Fruit fly (Drosophila melanogaster) whole organism: ENCODE results near the gene slif.

Source experiments
- CG8478 ChIP-seq: fragments of >200 bp; optimal IDR thresholded peaks from 2 replicates; lab custom pipeline; 2018; ENCODE audit warnings: inconsistent platforms
- Dll ChIP-seq: fragments of >200 bp; optimal IDR thresholded peaks from 2 replicates; lab custom pipeline; 2017
- EcR ChIP-seq, 2 experiments: fragments of >200 bp; optimal IDR thresholded peaks; 2 replicates each; lab custom pipeline; 2017; ENCODE audit warnings: missing biosample characterization in 2 of 2, missing genetic modification characterization in 2 of 2, missing genetic modification reagents in 2 of 2
- pan ChIP-seq: fragments of >200 bp; optimal IDR thresholded peaks from 2 replicates; lab custom pipeline; 2017
- psq ChIP-seq: fragments of >200 bp; optimal IDR thresholded peaks from 2 replicates; lab custom pipeline; 2017
- usp ChIP-seq: fragments of >200 bp; optimal IDR thresholded peaks from 2 replicates; lab custom pipeline; 2017; ENCODE audit warnings: missing biosample characterization, missing genetic modification characterization, mixed read lengths

The slif gene

DNA sequence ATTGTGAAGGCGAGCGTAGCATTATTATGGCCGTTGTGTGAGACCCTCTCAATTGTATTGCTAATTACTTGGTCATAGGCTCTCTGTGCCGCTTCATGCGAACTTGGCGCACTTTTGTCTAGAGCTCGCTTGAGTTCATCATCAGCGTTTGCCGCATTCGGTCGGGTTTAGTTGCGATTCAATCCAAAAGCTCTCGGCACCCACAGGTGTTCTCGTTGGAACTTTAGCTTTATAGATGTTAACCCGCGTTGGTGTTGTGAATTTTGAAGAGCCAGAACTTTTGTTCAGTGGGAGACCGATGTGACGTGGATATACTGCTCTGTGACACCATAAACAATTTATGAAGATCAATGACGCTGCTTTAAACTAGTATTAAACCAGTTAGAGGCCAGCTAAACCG, at the start of gene slif:
Gene slif (plus strand): TSS at position 132 of the 400 bp plus-strand sequence.
- TF ChIP-seq psq (lab: Kevin White, UChicago), result no peak

dm6 chr3L:22835144-22835964, 45.5 kb upstream of the slif start, which contains the start of gene jim:
Gene jim, minus strand, starts transcription at chr3L:22835194.
- TF ChIP-seq usp (GFP tag; lab: Kevin White, UChicago) (no peak), Dll (lab: Kevin White, UChicago) (peak; percentile 99), pan (lab: Kevin White, UChicago) (no peak), EcR (GFP tag; optimal IDR thresholded peaks at IDR 0.05; lab: Kevin White, UChicago) (peak in 1 of 2 experiments; percentile 43)

dm6 chr3L:22836768-22837167, 44.1 kb upstream of the slif start, which contains the start of the genes CG11226 and CG45428:
Gene CG11226, plus strand, starts transcription at chr3L:22837068.
Gene CG45428, minus strand, starts transcription at chr3L:22837070.
- no peak for TF ChIP-seq Dll (lab: Kevin White, UChicago)
- TF ChIP-seq pan (lab: Kevin White, UChicago), result no peak
- TF ChIP-seq psq (lab: Kevin White, UChicago), result no peak
- TF ChIP-seq EcR (GFP tag; optimal IDR thresholded peaks at IDR 0.05; lab: Kevin White, UChicago), result no peak
- no peak for TF ChIP-seq CG8478 (lab: Kevin White, UChicago)

- TF ChIP-seq pan (lab: Kevin White, UChicago), result no peak
- no peak for TF ChIP-seq CG8478 (lab: Kevin White, UChicago)
- no peak for TF ChIP-seq Dll (lab: Kevin White, UChicago)
- no peak for TF ChIP-seq psq (lab: Kevin White, UChicago)
- peak in 1 of 2 experiments; percentile 34 for TF ChIP-seq EcR (GFP tag; optimal IDR thresholded peaks at IDR 0.05; lab: Kevin White, UChicago)
- no peak for TF ChIP-seq usp (GFP tag; lab: Kevin White, UChicago)
These were observed 42.9 kb upstream of the slif start for dm6 chr3L:22837651-22838614.

DNA sequence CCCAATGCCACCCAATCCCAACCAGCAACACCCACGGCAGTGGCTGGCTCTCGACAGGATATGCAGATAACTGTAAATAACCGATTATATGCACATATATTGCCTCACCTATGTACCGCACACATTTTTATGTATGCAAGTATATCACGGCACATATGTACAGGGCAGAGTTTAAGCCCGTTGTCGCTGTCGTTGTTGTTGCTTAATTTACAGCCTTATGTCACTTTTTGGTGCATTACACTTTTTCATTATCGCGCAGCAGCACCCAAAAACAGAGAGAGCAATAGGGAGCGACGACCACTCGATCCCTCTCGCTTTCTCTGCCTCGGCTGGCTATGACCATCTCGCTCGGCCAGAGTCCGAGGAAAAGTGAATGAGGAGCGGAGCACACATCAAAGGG, 41.6 kb upstream of the slif start:
- no peak for TF ChIP-seq psq (lab: Kevin White, UChicago)
- no peak for TF ChIP-seq pan (lab: Kevin White, UChicago)
- TF ChIP-seq CG8478 (lab: Kevin White, UChicago), result no peak
- TF ChIP-seq Dll (lab: Kevin White, UChicago), result no peak
- TF ChIP-seq usp (GFP tag; lab: Kevin White, UChicago), result no peak
- no peak for TF ChIP-seq EcR (GFP tag; optimal IDR thresholded peaks at IDR 0.05; lab: Kevin White, UChicago)

dm6 chr3L:22839726-22840228, 41.1 kb upstream of the slif start:
- TF ChIP-seq EcR (GFP tag; optimal IDR thresholded peaks at IDR 0.05; lab: Kevin White, UChicago), result peak; percentile 93 to 94
- TF ChIP-seq Dll (lab: Kevin White, UChicago), result peak; percentile 95
- no peak for TF ChIP-seq psq (lab: Kevin White, UChicago)

DNA sequence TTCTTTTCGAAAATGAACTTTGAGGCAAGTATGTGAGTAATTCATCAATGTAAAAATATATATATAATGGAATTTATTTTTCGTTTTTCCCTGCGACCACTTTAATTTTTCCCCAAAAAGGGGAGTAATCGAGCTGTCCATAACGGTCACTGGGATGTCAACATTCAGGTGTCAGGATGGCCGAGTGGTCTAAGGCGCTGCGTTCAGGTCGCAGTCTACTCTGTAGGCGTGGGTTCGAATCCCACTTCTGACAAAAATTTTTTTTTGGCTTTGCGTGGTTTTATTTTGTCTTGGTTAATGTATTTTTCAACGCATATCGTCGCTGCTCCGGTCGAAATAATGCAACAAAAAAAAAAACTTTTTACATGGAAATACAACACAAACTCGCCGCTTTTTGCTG, 37.8 kb upstream of the slif start:
- TF ChIP-seq usp (GFP tag; lab: Kevin White, UChicago), result no peak
- TF ChIP-seq psq (lab: Kevin White, UChicago), result no peak
- no peak for TF ChIP-seq Dll (lab: Kevin White, UChicago)
- TF ChIP-seq EcR (GFP tag; optimal IDR thresholded peaks at IDR 0.05; lab: Kevin White, UChicago), result no peak
- no peak for TF ChIP-seq CG8478 (lab: Kevin White, UChicago)
- no peak for TF ChIP-seq pan (lab: Kevin White, UChicago)

dm6 chr3L:22847679-22848118, 33.1 kb upstream of the slif start:
- TF ChIP-seq usp (GFP tag; lab: Kevin White, UChicago) (no peak), Dll (lab: Kevin White, UChicago) (no peak), pan (lab: Kevin White, UChicago) (no peak), EcR (GFP tag; optimal IDR thresholded peaks at IDR 0.05; lab: Kevin White, UChicago) (no peak), CG8478 (lab: Kevin White, UChicago) (no peak), psq (lab: Kevin White, UChicago) (no peak)

dm6 chr3L:22848940-22849339, 31.9 kb upstream of the slif start:
- TF ChIP-seq EcR (GFP tag; optimal IDR thresholded peaks at IDR 0.05; lab: Kevin White, UChicago), result no peak
- TF ChIP-seq pan (lab: Kevin White, UChicago), result no peak
- TF ChIP-seq psq (lab: Kevin White, UChicago), result no peak
- no peak for TF ChIP-seq usp (GFP tag; lab: Kevin White, UChicago)
- no peak for TF ChIP-seq CG8478 (lab: Kevin White, UChicago)
- no peak for TF ChIP-seq Dll (lab: Kevin White, UChicago)

DNA sequence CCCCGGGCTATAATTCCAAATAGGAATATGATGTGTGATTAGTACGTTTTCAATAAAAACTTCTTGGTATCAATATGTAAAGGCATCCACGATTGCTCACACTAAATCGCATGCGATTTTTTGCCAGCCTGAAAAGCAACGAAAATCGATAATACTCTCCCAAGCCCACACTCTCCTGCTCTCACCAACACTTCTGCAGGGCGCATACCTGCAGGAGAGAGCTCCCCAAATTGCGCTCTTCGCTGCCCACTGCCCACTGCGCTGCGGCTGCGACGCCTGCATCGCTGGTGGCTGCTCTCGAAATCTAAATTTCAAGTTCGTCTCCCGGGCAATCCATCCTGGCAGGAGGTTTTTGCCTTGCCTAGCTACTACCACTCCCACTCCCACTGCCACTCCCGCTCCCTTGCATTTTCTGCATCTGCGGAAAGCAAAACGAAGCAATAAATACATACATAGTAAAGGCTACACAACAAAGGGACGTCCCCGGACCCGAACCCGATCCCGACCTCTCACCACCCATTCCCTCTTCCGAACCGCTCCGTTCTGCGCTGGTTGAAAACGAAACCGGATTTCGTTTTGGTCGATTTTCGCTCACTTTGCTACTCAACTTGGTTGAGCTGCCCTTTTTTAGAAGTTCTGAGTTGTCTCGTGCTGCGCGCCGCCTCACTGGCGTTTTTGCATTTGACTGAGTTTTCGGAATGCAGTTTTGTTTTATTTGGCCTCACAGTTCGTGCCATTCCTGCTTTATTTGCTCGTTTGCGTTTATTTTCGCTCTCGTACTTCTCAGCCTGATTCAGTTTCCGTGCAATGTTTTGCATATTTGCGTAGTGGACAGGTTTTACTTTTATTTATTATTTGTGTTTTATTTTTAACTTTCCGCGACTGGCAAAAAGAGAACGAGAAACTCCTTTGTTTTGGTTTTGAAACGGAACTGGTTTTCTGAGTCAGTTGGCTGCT, 29.4 kb upstream of the slif start:
- TF ChIP-seq CG8478 (lab: Kevin White, UChicago), result no peak
- TF ChIP-seq Dll (lab: Kevin White, UChicago), result peak; percentile 91
- TF ChIP-seq EcR (GFP tag; optimal IDR thresholded peaks at IDR 0.05; lab: Kevin White, UChicago), result peak in 1 of 2 experiments; percentile 41
